Worm (Caenorhabditis elegans): ENCODE data around the gene oatr-1.

Gene oatr-1

ce11 chrIII:6379129-6379528, 16.9 kb downstream of the oatr-1 start, which contains the start of gene C16A3.6 (continued):
- TF ChIP-seq D2030.7 (GFP tag; IDR thresholded peaks at IDR 0.05) = 0 out of 2 replicates have a peak, but pooled peaks have one; percentile 19
- TF ChIP-seq ceh-27 (GFP tag; optimal IDR thresholded peaks at IDR 0.05) = no peak
- TF ChIP-seq mxl-1 (tag; optimal IDR thresholded peaks at IDR 0.05) = no peak
- peak; percentile 27 for TF ChIP-seq repo-1 (tag; optimal IDR thresholded peaks at IDR 0.05)
- TF ChIP-seq lir-1 (GFP tag; conservative IDR thresholded peaks at IDR 0.05) = no peak
- TF ChIP-seq nhr-120 (GFP tag; IDR thresholded peaks at IDR 0.05) = no peak
- no peak for TF ChIP-seq ztf-28 (GFP tag; IDR thresholded peaks at IDR 0.05)
- no peak for TF ChIP-seq rec-8 (tag; optimal IDR thresholded peaks at IDR 0.05)
- 0 out of 2 replicates have a peak, but pooled peaks have one; percentile 19 for TF ChIP-seq Y95B8A.8 (GFP tag; IDR thresholded peaks at IDR 0.05)
- no peak for TF ChIP-seq ZK185.1 (tag; optimal IDR thresholded peaks at IDR 0.05; ENCODE audit: poor library complexity, severe bottlenecking)
- no peak for TF ChIP-seq zfh-2 (GFP tag; conservative IDR thresholded peaks at IDR 0.05)
- TF ChIP-seq rcor-1 (GFP tag; IDR thresholded peaks at IDR 0.05) = 0 out of 2 replicates have a peak, but pooled peaks have one; percentile 17
- no peak for TF ChIP-seq let-526 (GFP tag; IDR thresholded peaks at IDR 0.05)
- no peak for TF ChIP-seq lsy-27 (tag; optimal IDR thresholded peaks at IDR 0.05; ENCODE audit: borderline replicate concordance, insufficient read depth)
- no peak for TF ChIP-seq egl-44 (GFP tag; IDR thresholded peaks at IDR 0.05)
- TF ChIP-seq bed-2 (GFP tag; IDR thresholded peaks at IDR 0.05) = no peak
- peak; percentile 39 for TF ChIP-seq efl-1 (GFP tag; optimal IDR thresholded peaks at IDR 0.05)
- TF ChIP-seq sptf-2 (GFP tag; optimal IDR thresholded peaks at IDR 0.05) = no peak
- TF ChIP-seq madf-10 (tag; optimal IDR thresholded peaks at IDR 0.05) = no peak
- TF ChIP-seq Y67H2A.10 (GFP tag; conservative IDR thresholded peaks at IDR 0.05) = no peak
- TF ChIP-seq ama-1 (optimal IDR thresholded peaks at IDR 0.05) = no peak
- TF ChIP-seq ama-1 (GFP tag; optimal IDR thresholded peaks at IDR 0.05) = no peak
- no peak for TF ChIP-seq cebp-1 (GFP tag; IDR thresholded peaks at IDR 0.05)
- peak; percentile 72 for TF ChIP-seq cebp-1 (tag; optimal IDR thresholded peaks at IDR 0.05)
- TF ChIP-seq ztf-22 (GFP tag; optimal IDR thresholded peaks at IDR 0.05) = no peak

- peak; percentile 57 for TF ChIP-seq F23B12.7 (tag; optimal IDR thresholded peaks at IDR 0.05; ENCODE audit: insufficient read depth)
- TF ChIP-seq tbp1 (GFP tag; optimal IDR thresholded peaks at IDR 0.05) = peak; percentile 46
- TF ChIP-seq nhr-80 (tag; optimal IDR thresholded peaks at IDR 0.05) = peak; percentile 40
- peak; percentile 64; the same call in 1 of the 2 replicates for TF ChIP-seq madf-6 (GFP tag; IDR thresholded peaks at IDR 0.05)
- peak; percentile 49; the same call in 1 of the 2 replicates for TF ChIP-seq pbrm-1 (GFP tag; IDR thresholded peaks at IDR 0.05)
- no peak for TF ChIP-seq somi-1 (GFP tag; optimal IDR thresholded peaks at IDR 0.05)
- TF ChIP-seq snpc-4 (GFP tag; optimal IDR thresholded peaks at IDR 0.05) = peak; percentile 23
- TF ChIP-seq snpc-4 (tag; optimal IDR thresholded peaks at IDR 0.05) = peak; percentile 15 to 60 (median 42)
- 0 out of 2 replicates have a peak, but pooled peaks have one; percentile 8 for TF ChIP-seq dox-1 (GFP tag; IDR thresholded peaks at IDR 0.05)
- TF ChIP-seq B0261.1 (tag; optimal IDR thresholded peaks at IDR 0.05) = no peak
- TF ChIP-seq attf-3 (GFP tag; conservative IDR thresholded peaks at IDR 0.05) = 0 out of 2 replicates have a peak, but pooled peaks have one; percentile 19
- no peak for TF ChIP-seq madf-3 (GFP tag; IDR thresholded peaks at IDR 0.05)
- no peak for TF ChIP-seq rpc-1 (optimal IDR thresholded peaks at IDR 0.05)
- TF ChIP-seq rpc-1 (tag; optimal IDR thresholded peaks at IDR 0.05) = no peak
- TF ChIP-seq ZK185.1 (tag; optimal IDR thresholded peaks at IDR 0.05; ENCODE audit: poor library complexity, severe bottlenecking) = peak; percentile 71
- peak; percentile 53 for TF ChIP-seq D2030.7 (GFP tag; IDR thresholded peaks at IDR 0.05)
- peak; percentile 74 for TF ChIP-seq attf-5 (GFP tag; optimal IDR thresholded peaks at IDR 0.05)
- no peak for TF ChIP-seq hsf-1 (GFP tag; IDR thresholded peaks at IDR 0.05)
- peak; percentile 8 for TF ChIP-seq K12H6.12 (tag; optimal IDR thresholded peaks at IDR 0.05)
- no peak for TF ChIP-seq Y53F4B.3 (GFP tag; IDR thresholded peaks at IDR 0.05)
- peak; percentile 14; the same call in 1 of the 2 replicates for TF ChIP-seq Y95B8A.8 (GFP tag; IDR thresholded peaks at IDR 0.05)
- TF ChIP-seq mcd-1 (GFP tag; IDR thresholded peaks at IDR 0.05) = peak; percentile 40; the same call in 1 of the 2 replicates
- TF ChIP-seq hmg-1.2 (GFP tag; IDR thresholded peaks at IDR 0.05) = peak; percentile 42; the same call in 1 of the 2 replicates
- peak; percentile 90 for TF ChIP-seq F33H1.4 (GFP tag; IDR thresholded peaks at IDR 0.05)
- peak; percentile 61 for TF ChIP-seq ceh-27 (GFP tag; optimal IDR thresholded peaks at IDR 0.05)
- TF ChIP-seq rcor-1 (GFP tag; IDR thresholded peaks at IDR 0.05) = peak; percentile 71; the same call in 1 of the 2 replicates
- TF ChIP-seq tlf-1 (GFP tag; optimal IDR thresholded peaks at IDR 0.05) = peak; percentile 16
- TF ChIP-seq cebp-1 (GFP tag; IDR thresholded peaks at IDR 0.05) = peak; percentile 35; the same call in 1 of the 2 replicates
- peak; percentile 89 for TF ChIP-seq cebp-1 (tag; optimal IDR thresholded peaks at IDR 0.05)
- no peak for TF ChIP-seq ztf-28 (GFP tag; IDR thresholded peaks at IDR 0.05)
Measured at ce11 chrIII:6374947-6375415, 21.0 kb downstream of the oatr-1 start, which contains the start of the genes rps-13 and nfx-1. Gene rps-13 (minus strand): TSS chrIII:6374997. Gene nfx-1 (plus strand): TSS chrIII:6375379.
